Fruit fly (Drosophila melanogaster): ENCODE data around the gene crim.

The crim gene

DNA sequence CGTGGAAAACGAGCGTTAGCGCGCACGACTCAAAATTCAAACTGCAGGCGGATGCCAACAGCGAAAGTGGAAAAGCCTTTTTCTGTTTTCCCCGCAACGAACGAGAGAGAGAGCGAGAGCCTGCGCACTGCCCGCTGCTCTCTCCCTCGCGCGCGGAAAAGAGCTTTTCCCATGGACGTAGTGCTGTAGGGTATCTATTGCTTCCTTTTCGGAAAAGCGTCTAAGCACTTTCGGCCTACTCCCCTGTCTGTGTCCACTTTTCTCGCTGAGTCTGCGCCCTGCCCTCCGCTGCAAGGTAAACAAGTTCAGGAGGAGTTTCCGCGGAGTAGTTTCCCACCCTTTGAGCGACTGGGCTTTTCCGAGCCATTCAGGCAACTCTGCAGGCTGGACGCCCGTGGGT lies 30.9 kb downstream of the crim start, which contains the start of gene CG32085:
Gene CG32085, minus strand, starts transcription at position 47 of the 400 bp plus-strand sequence.
- TF ChIP-seq CG17801 (GFP tag; optimal IDR thresholded peaks at IDR 0.05; ENCODE audit: partially characterized antibody): no peak

- TF ChIP-seq CG17801 (GFP tag; optimal IDR thresholded peaks at IDR 0.05; ENCODE audit: partially characterized antibody): no peak
These were observed 32.8 kb downstream of the crim start for dm6 chr3L:11678313-11678817.
